Fruit fly (Drosophila melanogaster): ENCODE data around the gene slou.
A peak's percentile ranks its signal among the peaks of the same experiment; 100 is the strongest.

The slou gene

dm6 chr3R:21544107-21544506 is 12.9 kb downstream of the slou start (continued):
- TF ChIP-seq Hr3 (GFP tag; optimal IDR thresholded peaks at IDR 0.05): no peak
- no peak for TF ChIP-seq ken (GFP tag; IDR thresholded peaks at IDR 0.05)
- no peak for TF ChIP-seq Side (GFP tag; optimal IDR thresholded peaks at IDR 0.05)
- no peak for TF ChIP-seq CG10209 (GFP tag; optimal IDR thresholded peaks at IDR 0.05)
- no peak for TF ChIP-seq CG14050 (GFP tag; IDR thresholded peaks at IDR 0.05)
- no peak for TF ChIP-seq Dip2 (GFP tag; IDR thresholded peaks at IDR 0.05)
- no peak for TF ChIP-seq HLH54F (GFP tag; optimal IDR thresholded peaks at IDR 0.05)
- TF ChIP-seq CG10267 (tag; optimal IDR thresholded peaks at IDR 0.05): no peak
- TF ChIP-seq CG3407 (GFP tag; optimal IDR thresholded peaks at IDR 0.05): no peak
- TF ChIP-seq kah (GFP tag; optimal IDR thresholded peaks at IDR 0.05): no peak

- TF ChIP-seq CG12299 (tag; optimal IDR thresholded peaks at IDR 0.05) (no peak), ttk (GFP tag; IDR thresholded peaks at IDR 0.05) (no peak), CG12071 (GFP tag; optimal IDR thresholded peaks at IDR 0.05) (no peak), CG2116 (GFP tag; optimal IDR thresholded peaks at IDR 0.05) (no peak), CG9817 (tag; optimal IDR thresholded peaks at IDR 0.05) (no peak), insv (GFP tag; optimal IDR thresholded peaks at IDR 0.05) (no peak), cad (GFP tag; optimal IDR thresholded peaks at IDR 0.05) (no peak), Dref (GFP tag; IDR thresholded peaks at IDR 0.05) (no peak), CG7987 (GFP tag; optimal IDR thresholded peaks at IDR 0.05) (no peak), D19B (GFP tag; optimal IDR thresholded peaks at IDR 0.05) (no peak), slp2 (GFP tag; optimal IDR thresholded peaks at IDR 0.05) (no peak), salm (tag; optimal IDR thresholded peaks at IDR 0.05) (no peak), D (optimal IDR thresholded peaks at IDR 0.05) (no peak), D (GFP tag; optimal IDR thresholded peaks at IDR 0.05) (peak; percentile 12), Deaf1 (tag; optimal IDR thresholded peaks at IDR 0.05) (no peak), CG17912 (GFP tag; optimal IDR thresholded peaks at IDR 0.05) (no peak), CG17186 (GFP tag; optimal IDR thresholded peaks at IDR 0.05) (no peak), CG14860 (GFP tag; IDR thresholded peaks at IDR 0.05; ENCODE audit: partially characterized antibody) (no peak), klu (GFP tag; IDR thresholded peaks at IDR 0.05) (no peak), CG9876 (GFP tag; optimal IDR thresholded peaks at IDR 0.05) (no peak), Sry-β (GFP tag; optimal IDR thresholded peaks at IDR 0.05) (no peak), ham (GFP tag; IDR thresholded peaks at IDR 0.05) (no peak), dan (GFP tag; IDR thresholded peaks at IDR 0.05) (no peak), Ada2b (GFP tag; IDR thresholded peaks at IDR 0.05) (no peak), CG3847 (GFP tag; IDR thresholded peaks at IDR 0.05) (no peak), ftz-f1 (GFP tag; optimal IDR thresholded peaks at IDR 0.05) (no peak), CG3995 (GFP tag; optimal IDR thresholded peaks at IDR 0.05) (no peak), CG10209 (GFP tag; optimal IDR thresholded peaks at IDR 0.05) (no peak), pnt (GFP tag; optimal IDR thresholded peaks at IDR 0.05) (no peak), CG9797 (GFP tag; optimal IDR thresholded peaks at IDR 0.05) (no peak), CG7745 (tag; optimal IDR thresholded peaks at IDR 0.05) (no peak), CG7963 (GFP tag; IDR thresholded peaks at IDR 0.05; ENCODE audit: partially characterized antibody) (no peak), CG10462 (GFP tag; optimal IDR thresholded peaks at IDR 0.05) (no peak), Bgb (GFP tag; IDR thresholded peaks at IDR 0.05; ENCODE audit: partially characterized antibody) (no peak), CG8944 (GFP tag; optimal IDR thresholded peaks at IDR 0.05) (no peak), CG14014 (GFP tag; IDR thresholded peaks at IDR 0.05) (no peak), CG8478 (optimal IDR thresholded peaks at IDR 0.05) (no peak), CG9932 (GFP tag; IDR thresholded peaks at IDR 0.05) (no peak), Hr51 (GFP tag; optimal IDR thresholded peaks at IDR 0.05) (no peak), CG1832 (GFP tag; optimal IDR thresholded peaks at IDR 0.05) (no peak)
These were observed 22.0 kb downstream of the slou start for dm6 chr3R:21534697-21535676.

All from whole organism, embryonic.